Worm (Caenorhabditis elegans): Measurements from ENCODE around the gene F40G9.5.

- TF ChIP-seq pat-9 (tag; optimal IDR thresholded peaks at IDR 0.05) (no peak), dmd-4 (tag; optimal IDR thresholded peaks at IDR 0.05; ENCODE audit: borderline replicate concordance) (no peak), F13H6.1 (tag; optimal IDR thresholded peaks at IDR 0.05) (no peak), lim-6 (tag; optimal IDR thresholded peaks at IDR 0.05) (no peak), fkh-10 (GFP tag; optimal IDR thresholded peaks at IDR 0.05) (no peak), unc-3 (GFP tag; conservative IDR thresholded peaks at IDR 0.05) (no peak), unc-3 (tag; optimal IDR thresholded peaks at IDR 0.05) (no peak), ceh-22 (tag; optimal IDR thresholded peaks at IDR 0.05) (no peak), npax-4 (tag; optimal IDR thresholded peaks at IDR 0.05) (no peak), pha-2 (tag; optimal IDR thresholded peaks at IDR 0.05) (no peak), nfya-1 (tag; optimal IDR thresholded peaks at IDR 0.05) (no peak), eyg-1 (tag; optimal IDR thresholded peaks at IDR 0.05) (no peak)
Observed at ce11 chrIII:132118-132517, 48.9 kb upstream of the F40G9.5 start, which contains the start of gene pals-22.
